Fruit fly (Drosophila melanogaster) S2 (cell line): ENCODE results near the gene RnrL.

Experiments used
- CG8478 ChIP-seq: fragments of >200 bp; optimal IDR thresholded peaks from 2 replicates; lab custom pipeline; 2018
- CTCF ChIP-seq, 2 experiments: fragments of >200 bp; optimal IDR thresholded peaks; 2 replicates each; lab custom pipeline; 2018

DNA sequence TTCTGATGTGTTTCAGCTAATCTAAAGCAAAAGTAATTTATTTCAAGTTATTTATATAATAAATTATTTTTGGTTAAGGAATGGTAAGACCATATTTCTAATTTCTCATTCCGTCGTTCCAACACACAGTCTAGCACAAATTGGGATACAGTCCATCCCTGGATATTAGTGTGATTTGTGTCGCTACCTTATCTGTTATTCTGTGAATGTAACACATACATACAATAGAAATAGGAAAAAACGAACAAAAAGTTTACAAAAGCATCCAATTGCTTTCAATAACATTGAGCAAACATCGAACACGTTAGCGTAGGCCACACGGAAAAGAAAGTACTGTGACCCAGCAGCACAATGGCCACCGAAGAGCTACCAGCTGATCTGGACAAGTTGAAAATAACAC is 38.8 kb upstream of the RnrL start, which contains the start of gene CG5056:
- TF ChIP-seq CTCF (optimal IDR thresholded peaks at IDR 0.05; lab: Kevin White, UChicago) (no peak), CG8478 (lab: Kevin White, UChicago) (no peak)
